Worm (Caenorhabditis elegans) whole organism, mixed stage, embryonic: ENCODE results near the gene F19H6.5.
A peak's percentile ranks its signal among the peaks of the same experiment; 100 is the strongest.

Experiments used
- cnd-1 ChIP-seq: fragments of 200-800 bp; sonication (Bioruptor generic); optimal IDR thresholded peaks from 2 replicates; lab custom pipeline; 2018; ENCODE audit warnings: mild to moderate bottlenecking, missing genetic modification characterization, missing compliant biosample characterization
- hlh-1 ChIP-seq: fragments of 150-350 bp; optimal IDR thresholded peaks from 2 replicates; lab custom pipeline; 2014; ENCODE audit warnings: missing biosample characterization, missing genetic modification reagents, missing genetic modification characterization
- lsy-2 ChIP-seq: fragments of 150-350 bp; optimal IDR thresholded peaks from 2 replicates; lab custom pipeline; 2014; ENCODE audit warnings: missing biosample characterization, missing genetic modification characterization
- mab-5 ChIP-seq: fragments of 150-350 bp; optimal IDR thresholded peaks from 2 replicates; lab custom pipeline; 2014; ENCODE audit warnings: missing biosample characterization, missing genetic modification characterization
- mep-1 ChIP-seq: fragments of 150-350 bp; optimal IDR thresholded peaks from 2 replicates; lab custom pipeline; 2017; ENCODE audit warnings: missing biosample characterization, missing genetic modification reagents, missing genetic modification characterization, inconsistent platforms
- nhr-12 ChIP-seq: fragments of 150-350 bp; optimal IDR thresholded peaks from 2 replicates; lab custom pipeline; 2014; ENCODE audit warnings: missing biosample characterization, missing genetic modification characterization
- nhr-28 ChIP-seq: fragments of 150-350 bp; optimal IDR thresholded peaks from 2 replicates; lab custom pipeline; 2014; ENCODE audit warnings: missing biosample characterization, missing genetic modification characterization
- snpc-4 ChIP-seq: fragments of 150-350 bp; optimal IDR thresholded peaks from 2 replicates; lab custom pipeline; 2014; ENCODE audit warnings: missing biosample characterization, missing genetic modification characterization
- tbx-8 ChIP-seq: fragments of 200-800 bp; sonication (Bioruptor generic); optimal IDR thresholded peaks from 2 replicates; lab custom pipeline; 2018; ENCODE audit warnings: mild to moderate bottlenecking, missing genetic modification characterization, moderate library complexity, missing compliant biosample characterization
- unc-62 ChIP-seq: fragments of 150-350 bp; optimal IDR thresholded peaks from 2 replicates; lab custom pipeline; 2014; ENCODE audit warnings: missing biosample characterization, missing genetic modification reagents, missing genetic modification characterization
- ztf-11 ChIP-seq: fragments of 150-350 bp; optimal IDR thresholded peaks from 2 replicates; lab custom pipeline; 2014; ENCODE audit warnings: missing biosample characterization, missing genetic modification characterization

- TF ChIP-seq cnd-1 (tag; lab: Kevin White, UChicago), result no peak
- TF ChIP-seq hlh-1 (tag; lab: Kevin White, UChicago), result peak; percentile 8
- TF ChIP-seq lsy-2, result peak; percentile 81
- TF ChIP-seq ztf-11 (tag; lab: Kevin White, UChicago), result no peak
- TF ChIP-seq nhr-12, result no peak
- no peak for TF ChIP-seq snpc-4 (tag; lab: Kevin White, UChicago)
- TF ChIP-seq nhr-28, result peak; percentile 21
- TF ChIP-seq mab-5 (tag; lab: Kevin White, UChicago), result peak; percentile 70
- peak; percentile 61 for TF ChIP-seq unc-62
- peak; percentile 49 for TF ChIP-seq mep-1 (tag; lab: Kevin White, UChicago)
- no peak for TF ChIP-seq tbx-8 (GFP tag; lab: Kevin White, UChicago)
Measured at ce11 chrX:12362951-12363486, 1.7 kb downstream of the F19H6.5 start.
